Worm (Caenorhabditis elegans): Measurements from ENCODE around the gene rsd-2.

The rsd-2 gene

ce11 chrIV:13510049-13510448 is 30.0 kb downstream of the rsd-2 start (continued):
- TF ChIP-seq mxl-1 (tag; optimal IDR thresholded peaks at IDR 0.05) (no peak), F37B4.10 (GFP tag; IDR thresholded peaks at IDR 0.05) (no peak), madf-8 (GFP tag; conservative IDR thresholded peaks at IDR 0.05) (peak; percentile 52), ekl-4 (GFP tag; IDR thresholded peaks at IDR 0.05) (peak; percentile 61; the same call in 1 of the 2 replicates), lin-35 (GFP tag; optimal IDR thresholded peaks at IDR 0.05) (no peak), B0019.2 (GFP tag; conservative IDR thresholded peaks at IDR 0.05) (no peak), F39B2.1 (GFP tag; IDR thresholded peaks at IDR 0.05) (peak; percentile 25; the same call in 1 of the 2 replicates), lir-1 (GFP tag; conservative IDR thresholded peaks at IDR 0.05) (no peak), dox-1 (GFP tag; IDR thresholded peaks at IDR 0.05) (no peak), unc-62 (GFP tag; optimal IDR thresholded peaks at IDR 0.05) (no peak), ztf-25 (GFP tag; IDR thresholded peaks at IDR 0.05) (0 out of 2 replicates have a peak, but pooled peaks have one; percentile 27), F55B11.4 (tag; optimal IDR thresholded peaks at IDR 0.05; ENCODE audit: borderline replicate concordance, insufficient read depth) (no peak), cebp-1 (GFP tag; IDR thresholded peaks at IDR 0.05) (no peak), cebp-1 (tag; optimal IDR thresholded peaks at IDR 0.05) (peak; percentile 38), nhr-80 (tag; optimal IDR thresholded peaks at IDR 0.05) (no peak), lin-26 (GFP tag; IDR thresholded peaks at IDR 0.05) (peak; percentile 74; the same call in 1 of the 2 replicates), lag-1 (GFP tag; IDR thresholded peaks at IDR 0.05) (no peak), tbp1 (GFP tag; optimal IDR thresholded peaks at IDR 0.05) (peak; percentile 32), pbrm-1 (GFP tag; IDR thresholded peaks at IDR 0.05) (peak; percentile 29; the same call in 1 of the 2 replicates), rec-8 (tag; optimal IDR thresholded peaks at IDR 0.05) (no peak), snpc-1.1 (tag; optimal IDR thresholded peaks at IDR 0.05; ENCODE audit: insufficient read depth) (peak; percentile 47), hmg-1.2 (GFP tag; IDR thresholded peaks at IDR 0.05) (peak; percentile 24; the same call in 1 of the 2 replicates), Y56A3A.18 (GFP tag; IDR thresholded peaks at IDR 0.05) (peak; percentile 14; the same call in 1 of the 2 replicates), gei-17 (GFP tag; optimal IDR thresholded peaks at IDR 0.05) (no peak), snpc-1.3 (tag; optimal IDR thresholded peaks at IDR 0.05; ENCODE audit: insufficient read depth) (no peak), ztf-3 (GFP tag; optimal IDR thresholded peaks at IDR 0.05) (no peak), ztf-18 (tag; optimal IDR thresholded peaks at IDR 0.05) (peak; percentile 33), F52B5.7 (tag; optimal IDR thresholded peaks at IDR 0.05) (peak; percentile 34), let-526 (GFP tag; IDR thresholded peaks at IDR 0.05) (no peak), D2030.7 (GFP tag; IDR thresholded peaks at IDR 0.05) (peak; percentile 63), ztf-28 (GFP tag; IDR thresholded peaks at IDR 0.05) (0 out of 2 replicates have a peak, but pooled peaks have one; percentile 28), F33H1.4 (GFP tag; IDR thresholded peaks at IDR 0.05) (0 out of 2 replicates have a peak, but pooled peaks have one; percentile 20), chd-7 (tag; optimal IDR thresholded peaks at IDR 0.05) (no peak), rpc-1 (optimal IDR thresholded peaks at IDR 0.05) (no peak), rpc-1 (tag; optimal IDR thresholded peaks at IDR 0.05) (no peak), B0336.3 (GFP tag; IDR thresholded peaks at IDR 0.05) (peak; percentile 78; the same call in 1 of the 2 replicates), ceh-58 (GFP tag; IDR thresholded peaks at IDR 0.05) (no peak), nhr-120 (GFP tag; IDR thresholded peaks at IDR 0.05) (no peak), sea-2 (GFP tag; IDR thresholded peaks at IDR 0.05) (no peak), dpff-1 (tag; optimal IDR thresholded peaks at IDR 0.05) (no peak), die-1 (tag; optimal IDR thresholded peaks at IDR 0.05) (no peak), ceh-100 (GFP tag; IDR thresholded peaks at IDR 0.05) (no peak), lsl-1 (GFP tag; optimal IDR thresholded peaks at IDR 0.05) (no peak), F10E7.11 (tag; optimal IDR thresholded peaks at IDR 0.05) (peak; percentile 30), madf-3 (GFP tag; IDR thresholded peaks at IDR 0.05) (0 out of 2 replicates have a peak, but pooled peaks have one; percentile 2)
